Worm (Caenorhabditis elegans) whole organism, young adult: ENCODE data around the gene T22B3.3.

Experiments
- B0019.2 ChIP-seq: fragments of 200-800 bp; sonication (Bioruptor generic); conservative IDR thresholded peaks from 2 replicates; pipeline ENCODE4 v1.3.6; 2022; ENCODE audit warnings: missing genetic modification reagents, missing genetic modification characterization, missing compliant biosample characterization
- D2030.7 ChIP-seq: fragments of 200-800 bp; sonication (Bioruptor generic); IDR thresholded peaks from 2 replicates; pipeline ENCODE4 v1.3.6; 2022; ENCODE audit warnings: missing genetic modification reagents, missing genetic modification characterization, missing compliant biosample characterization
- F33H1.4 ChIP-seq: fragments of 200-800 bp; sonication (Bioruptor generic); IDR thresholded peaks from 2 replicates; pipeline ENCODE4 v1.3.6; 2022; ENCODE audit warnings: missing genetic modification reagents, missing genetic modification characterization, missing compliant biosample characterization
- F49E8.2 ChIP-seq: sonication (generic microtip); optimal IDR thresholded peaks from 3 replicates; lab custom pipeline; 2017; ENCODE audit warnings: missing genetic modification characterization, mild to moderate bottlenecking, missing compliant biosample characterization, antibody characterized with exemption, moderate library complexity; ENCODE audit not compliant: insufficient read depth
- F52B5.7 ChIP-seq: sonication (generic microtip); optimal IDR thresholded peaks from 2 replicates; lab custom pipeline; 2016; ENCODE audit warnings: mild to moderate bottlenecking, missing genetic modification characterization, missing compliant biosample characterization
- T26A5.8 ChIP-seq: sonication (generic microtip); optimal IDR thresholded peaks from 2 replicates; lab custom pipeline; 2016; ENCODE audit warnings: missing genetic modification characterization, missing compliant biosample characterization
- Y53F4B.3 ChIP-seq: fragments of 200-800 bp; sonication (Bioruptor generic); IDR thresholded peaks from 2 replicates; pipeline ENCODE4 v1.3.6; 2022; ENCODE audit warnings: missing genetic modification reagents, missing genetic modification characterization, missing compliant biosample characterization
- Y79H2A.3 ChIP-seq: fragments of 200-800 bp; sonication (Bioruptor generic); conservative IDR thresholded peaks from 2 replicates; pipeline ENCODE4 v1.3.6; 2022; ENCODE audit warnings: missing genetic modification reagents, missing genetic modification characterization, missing compliant biosample characterization
- akir-1 ChIP-seq: fragments of 200-800 bp; sonication (Bioruptor generic); optimal IDR thresholded peaks from 2 replicates; lab custom pipeline; 2018; ENCODE audit warnings: mild to moderate bottlenecking, missing genetic modification characterization, moderate library complexity, missing compliant biosample characterization
- athp-1 ChIP-seq: sonication (generic microtip); optimal IDR thresholded peaks from 2 replicates; lab custom pipeline; 2017; ENCODE audit warnings: mild to moderate bottlenecking, missing genetic modification characterization, missing compliant biosample characterization
- ccch-3 ChIP-seq: fragments of 200-800 bp; sonication (Bioruptor generic); optimal IDR thresholded peaks from 2 replicates; lab custom pipeline; 2018; ENCODE audit warnings: mild to moderate bottlenecking, missing genetic modification characterization, missing compliant biosample characterization
- ceh-91 ChIP-seq: fragments of 200-800 bp; sonication (Bioruptor generic); IDR thresholded peaks from 2 replicates; pipeline ENCODE4 v1.3.6; 2022; ENCODE audit warnings: missing genetic modification reagents, missing genetic modification characterization, missing compliant biosample characterization
- dox-1 ChIP-seq: fragments of 200-800 bp; sonication (Bioruptor generic); IDR thresholded peaks from 2 replicates; pipeline ENCODE4 v1.3.6; 2022; ENCODE audit warnings: missing genetic modification reagents, missing genetic modification characterization, missing compliant biosample characterization
- efl-1 ChIP-seq: fragments of 150-350 bp; optimal IDR thresholded peaks from 2 replicates; lab custom pipeline; 2014; ENCODE audit warnings: missing biosample characterization, missing genetic modification reagents, missing genetic modification characterization
- ekl-4 ChIP-seq: fragments of 200-800 bp; sonication (Bioruptor generic); IDR thresholded peaks from 2 replicates; pipeline ENCODE4 v1.3.6; 2022; ENCODE audit warnings: missing genetic modification reagents, missing genetic modification characterization, missing compliant biosample characterization
- fkh-3 ChIP-seq: sonication (generic microtip); optimal IDR thresholded peaks from 2 replicates; lab custom pipeline; 2016; ENCODE audit warnings: mild to moderate bottlenecking, missing genetic modification characterization, missing compliant biosample characterization
- gei-17 ChIP-seq: fragments of 200-800 bp; sonication (Bioruptor generic); optimal IDR thresholded peaks from 2 replicates; lab custom pipeline; 2018; ENCODE audit warnings: mild to moderate bottlenecking, missing genetic modification characterization, missing compliant biosample characterization
- him-1 ChIP-seq: sonication (generic microtip); optimal IDR thresholded peaks from 2 replicates; lab custom pipeline; 2016; ENCODE audit warnings: missing genotype, missing genetic modification reagents, missing genetic modification characterization, missing compliant biosample characterization
- hmg-20 ChIP-seq: fragments of 200-800 bp; sonication (Bioruptor generic); IDR thresholded peaks from 2 replicates; pipeline ENCODE4 v1.3.6; 2022; ENCODE audit warnings: missing genetic modification reagents, missing genetic modification characterization, missing compliant biosample characterization
- hrde-1 ChIP-seq: sonication (generic microtip); optimal IDR thresholded peaks from 2 replicates; lab custom pipeline; 2016; ENCODE audit warnings: missing genetic modification characterization, mild to moderate bottlenecking, missing compliant biosample characterization, moderate library complexity, missing genotype, missing genetic modification reagents, borderline replicate concordance
- lin-35 ChIP-seq, 3 experiments: fragments of 150-350 bp in 2 of 3; sonication (generic microtip) in 1 of 3; optimal IDR thresholded peaks; 2 replicates each; lab custom pipeline; 2014 to 2018; ENCODE audit warnings: missing biosample characterization in 3 of 3, missing genetic modification characterization in 3 of 3, missing genetic modification reagents in 3 of 3
- lin-54 ChIP-seq: fragments of 200-800 bp; sonication (Bioruptor generic); optimal IDR thresholded peaks from 2 replicates; lab custom pipeline; 2018; ENCODE audit warnings: mild to moderate bottlenecking, missing genetic modification characterization, missing compliant biosample characterization
- lsl-1 ChIP-seq: fragments of 200-800 bp; sonication (Bioruptor generic); optimal IDR thresholded peaks from 2 replicates; lab custom pipeline; 2018; ENCODE audit warnings: mild to moderate bottlenecking, missing genetic modification characterization, moderate library complexity, missing compliant biosample characterization
- madf-10 ChIP-seq: sonication (generic microtip); optimal IDR thresholded peaks from 2 replicates; lab custom pipeline; 2016; ENCODE audit warnings: mild to moderate bottlenecking, missing genetic modification characterization, missing compliant biosample characterization
- madf-6 ChIP-seq: fragments of 200-800 bp; sonication (Bioruptor generic); IDR thresholded peaks from 2 replicates; pipeline ENCODE4 v1.3.6; 2022; ENCODE audit warnings: missing genetic modification reagents, missing genetic modification characterization, missing compliant biosample characterization
- madf-8 ChIP-seq: fragments of 200-800 bp; sonication (Bioruptor generic); conservative IDR thresholded peaks from 2 replicates; pipeline ENCODE4 v1.3.6; 2022; ENCODE audit warnings: missing genetic modification reagents, missing genetic modification characterization, missing compliant biosample characterization
- pbrm-1 ChIP-seq: fragments of 200-800 bp; sonication (Bioruptor generic); IDR thresholded peaks from 2 replicates; pipeline ENCODE4 v1.3.6; 2022; ENCODE audit warnings: missing genetic modification reagents, missing genetic modification characterization, missing compliant biosample characterization
- rpc-1 ChIP-seq, 2 experiments: fragments of 150-350 bp in 1 of 2; sonication (generic microtip) in 1 of 2; optimal IDR thresholded peaks; 2 replicates each; lab custom pipeline; 2014 to 2018; ENCODE audit warnings: missing biosample characterization in 1 of 2, missing genetic modification characterization in 1 of 2, missing genetic modification reagents in 1 of 2, missing genotype in 1 of 2
- sea-2 ChIP-seq: fragments of 200-800 bp; sonication (Bioruptor generic); IDR thresholded peaks from 2 replicates; pipeline ENCODE4 v1.3.6; 2022; ENCODE audit warnings: missing genetic modification characterization, missing compliant biosample characterization
- snpc-1.3 ChIP-seq: sonication (generic microtip); optimal IDR thresholded peaks from 2 replicates; lab custom pipeline; 2017; ENCODE audit warnings: missing genetic modification characterization, mild to moderate bottlenecking, missing compliant biosample characterization, antibody characterized with exemption, moderate library complexity, missing genotype, missing genetic modification reagents; ENCODE audit not compliant: insufficient read depth
- snpc-3.4 ChIP-seq: sonication (generic microtip); optimal IDR thresholded peaks from 2 replicates; lab custom pipeline; 2017; ENCODE audit warnings: missing genetic modification characterization, mild to moderate bottlenecking, missing compliant biosample characterization, antibody characterized with exemption, moderate library complexity, missing genotype, missing genetic modification reagents
- snpc-4 ChIP-seq, 5 experiments: fragments of 150-350 bp in 1 of 5; sonication (generic microtip) in 4 of 5; optimal IDR thresholded peaks; 2 replicates each; lab custom pipeline; 2014 to 2018; ENCODE audit warnings: missing genetic modification characterization in 5 of 5, missing biosample characterization in 3 of 5, antibody characterized with exemption in 2 of 5, mild to moderate bottlenecking in 2 of 5, missing compliant biosample characterization in 2 of 5, missing genotype in 2 of 5, moderate library complexity in 2 of 5, missing genetic modification reagents in 1 of 5
- tbp1 ChIP-seq: fragments of 200-800 bp; sonication (Bioruptor generic); optimal IDR thresholded peaks from 2 replicates; lab custom pipeline; 2018; ENCODE audit warnings: mild to moderate bottlenecking, missing genetic modification characterization, missing compliant biosample characterization
- tlf-1 ChIP-seq: fragments of 200-800 bp; sonication (Bioruptor generic); optimal IDR thresholded peaks from 2 replicates; lab custom pipeline; 2018; ENCODE audit warnings: mild to moderate bottlenecking, missing genetic modification characterization, missing compliant biosample characterization
- unc-130 ChIP-seq: sonication (generic microtip); optimal IDR thresholded peaks from 2 replicates; lab custom pipeline; 2016; ENCODE audit warnings: missing genetic modification reagents, missing genetic modification characterization, missing compliant biosample characterization
- xnd-1 ChIP-seq: sonication (generic microtip); optimal IDR thresholded peaks from 2 replicates; lab custom pipeline; 2016; ENCODE audit warnings: missing genotype, missing genetic modification reagents, missing genetic modification characterization, missing compliant biosample characterization

Gene T22B3.3

DNA sequence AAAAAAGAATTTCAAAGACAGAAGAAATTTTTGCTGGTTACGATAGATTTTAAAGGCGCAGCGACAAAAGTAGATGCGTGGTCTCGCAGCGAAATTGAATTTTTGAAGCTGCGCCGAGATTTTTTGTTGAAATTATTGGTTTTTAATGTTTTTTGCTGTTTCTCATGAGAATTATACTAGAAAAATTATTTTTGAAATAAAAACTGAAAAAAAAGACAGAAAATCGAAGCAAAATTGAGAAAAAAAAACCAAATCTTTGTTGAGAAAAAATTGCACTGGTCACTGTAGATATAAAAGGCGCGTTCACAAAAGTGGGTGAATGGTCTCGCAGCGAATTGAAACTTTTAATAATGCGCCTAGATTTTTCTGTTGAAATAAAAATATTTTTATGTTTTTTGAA, 8.0 kb downstream of the T22B3.3 start:
- TF ChIP-seq ccch-3 (no peak), dox-1 (GFP tag; lab: Robert Waterston, UW) (no peak; the same call in 1 of the 2 replicates), F49E8.2 (peak; percentile 54), snpc-1.3 (tag; lab: Kevin White, UChicago) (peak; percentile 56), lsl-1 (GFP tag; lab: Kevin White, UChicago) (peak; percentile 98), athp-1 (peak; percentile 7), F52B5.7 (tag; lab: Kevin White, UChicago) (no peak), hrde-1 (tag; lab: Kevin White, UChicago) (peak; percentile 12), tbp1 (GFP tag; lab: Kevin White, UChicago) (peak; percentile 43), D2030.7 (GFP tag; lab: Robert Waterston, UW) (peak; percentile 74), madf-6 (GFP tag; lab: Robert Waterston, UW) (peak; percentile 95), F33H1.4 (peak; percentile 95), snpc-4 (GFP tag; optimal IDR thresholded peaks at IDR 0.05; lab: Kevin White, UChicago) (no peak), snpc-4 (tag; optimal IDR thresholded peaks at IDR 0.05; lab: Kevin White, UChicago) (peak in 3 of 4 experiments; percentile 0 to 70 (median 17)), snpc-3.4 (peak; percentile 25), fkh-3 (no peak), pbrm-1 (GFP tag; lab: Robert Waterston, UW) (peak; percentile 48; the same call in 1 of the 2 replicates), akir-1 (GFP tag; lab: Kevin White, UChicago) (no peak), lin-54 (peak; percentile 63), xnd-1 (tag; lab: Kevin White, UChicago) (peak; percentile 97), ekl-4 (GFP tag; lab: Robert Waterston, UW) (0 out of 2 replicates have a peak, but pooled peaks have one; percentile 33), him-1 (tag; lab: Kevin White, UChicago) (peak; percentile 76), unc-130 (GFP tag; lab: Kevin White, UChicago) (peak; percentile 23), efl-1 (GFP tag; lab: Kevin White, UChicago) (peak; percentile 49), Y53F4B.3 (no peak), hmg-20 (GFP tag; lab: Robert Waterston, UW) (no peak), ceh-91 (GFP tag; lab: Robert Waterston, UW) (peak; percentile 75), madf-8 (GFP tag; lab: Robert Waterston, UW) (peak; percentile 95), tlf-1 (peak; percentile 41), Y79H2A.3 (no peak)

DNA sequence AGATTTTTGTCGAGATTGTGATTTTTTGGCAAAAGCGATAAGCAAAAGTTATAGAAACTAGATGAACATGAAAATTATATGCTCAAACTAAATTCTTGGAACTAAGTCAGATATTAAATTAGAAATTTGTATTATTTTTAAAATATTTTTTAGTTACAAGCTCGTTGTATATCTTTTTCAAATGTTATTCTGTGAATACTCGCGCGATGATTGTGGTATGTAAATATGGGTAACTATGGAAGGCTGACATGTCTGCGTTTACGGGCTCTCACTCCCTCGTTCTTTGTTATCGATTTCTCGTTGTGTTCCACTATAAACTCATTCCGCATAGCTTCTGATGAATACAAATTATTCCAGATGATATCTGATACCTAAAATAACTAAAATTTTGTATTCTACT, 9.4 kb downstream of the T22B3.3 start, which contains the start of gene ZK792.7:
Gene ZK792.7 (plus strand): TSS at position 301 of the 400 bp plus-strand sequence.
- TF ChIP-seq lin-35 (GFP tag; optimal IDR thresholded peaks at IDR 0.05; lab: Kevin White, UChicago), result no peak
- TF ChIP-seq hmg-20 (GFP tag; lab: Robert Waterston, UW), result no peak
- no peak for TF ChIP-seq pbrm-1 (GFP tag; lab: Robert Waterston, UW)
- no peak for TF ChIP-seq F49E8.2
- TF ChIP-seq ekl-4 (GFP tag; lab: Robert Waterston, UW), result no peak

DNA sequence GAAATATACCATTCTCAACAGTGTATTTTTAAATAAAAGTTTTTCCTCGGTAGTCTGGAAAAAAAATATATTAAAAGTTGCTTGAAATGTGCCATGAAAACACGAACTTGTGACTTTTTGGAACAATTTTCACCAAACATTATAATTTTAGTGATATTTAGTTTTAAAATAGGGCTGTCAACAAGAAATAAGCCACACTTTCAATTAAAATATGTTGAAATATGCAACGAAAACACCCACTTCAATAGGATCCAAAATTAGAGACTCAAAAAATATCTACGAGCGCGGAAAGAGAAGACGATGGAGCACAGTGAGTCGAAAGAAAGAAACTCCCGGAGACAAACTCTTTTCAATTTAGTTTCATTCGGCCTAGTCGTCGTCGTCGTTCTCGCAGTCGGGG, 10.1 kb downstream of the T22B3.3 start, which contains the start of gene ZK792.12:
Gene ZK792.12 (plus strand): TSS at position 301 of the 400 bp plus-strand sequence.
- TF ChIP-seq hmg-20 (GFP tag; lab: Robert Waterston, UW) (no peak), sea-2 (no peak), T26A5.8 (tag; lab: Kevin White, UChicago) (no peak), ccch-3 (no peak), gei-17 (GFP tag; lab: Kevin White, UChicago) (no peak), madf-10 (tag; lab: Kevin White, UChicago) (no peak), rpc-1 (optimal IDR thresholded peaks at IDR 0.05; lab: Kevin White, UChicago) (no peak), rpc-1 (tag; optimal IDR thresholded peaks at IDR 0.05; lab: Kevin White, UChicago) (no peak), B0019.2 (GFP tag; lab: Robert Waterston, UW) (no peak)
